Worm (Caenorhabditis elegans) whole organism, young adult: ENCODE results near the gene T05C12.4.

ENCODE experiments used
- B0019.2 ChIP-seq: fragments of 200-800 bp; sonication (Bioruptor generic); conservative IDR thresholded peaks from 2 replicates; pipeline ENCODE4 v1.3.6; 2022; ENCODE audit warnings: missing genetic modification reagents, missing genetic modification characterization, missing compliant biosample characterization
- B0035.1 ChIP-seq: sonication (generic microtip); optimal IDR thresholded peaks from 2 replicates; lab custom pipeline; 2016; ENCODE audit warnings: missing genetic modification characterization, mild to moderate bottlenecking, missing compliant biosample characterization, missing genotype, missing genetic modification reagents
- C17E4.6 ChIP-seq: fragments of 200-800 bp; sonication (Bioruptor generic); IDR thresholded peaks from 2 replicates; pipeline ENCODE4 v1.3.6; 2022; ENCODE audit warnings: missing genetic modification reagents, missing genetic modification characterization, missing compliant biosample characterization
- F33H1.4 ChIP-seq: fragments of 200-800 bp; sonication (Bioruptor generic); IDR thresholded peaks from 2 replicates; pipeline ENCODE4 v1.3.6; 2022; ENCODE audit warnings: missing genetic modification reagents, missing genetic modification characterization, missing compliant biosample characterization
- F52B5.7 ChIP-seq: sonication (generic microtip); optimal IDR thresholded peaks from 2 replicates; lab custom pipeline; 2016; ENCODE audit warnings: mild to moderate bottlenecking, missing genetic modification characterization, missing compliant biosample characterization
- F57A8.1 ChIP-seq: fragments of 200-800 bp; sonication (Bioruptor generic); optimal IDR thresholded peaks from 2 replicates; lab custom pipeline; 2018; ENCODE audit warnings: mild to moderate bottlenecking, missing genetic modification characterization, moderate library complexity, missing compliant biosample characterization
- F57C9.4 ChIP-seq: sonication (generic microtip); optimal IDR thresholded peaks from 2 replicates; lab custom pipeline; 2017; ENCODE audit warnings: mild to moderate bottlenecking, missing genetic modification characterization, missing compliant biosample characterization
- Y67H2A.10 ChIP-seq: fragments of 200-800 bp; sonication (Bioruptor generic); conservative IDR thresholded peaks from 2 replicates; pipeline ENCODE4 v1.3.6; 2022; ENCODE audit warnings: missing genetic modification reagents, missing genetic modification characterization, missing compliant biosample characterization
- ama-1 ChIP-seq, 3 experiments: fragments of 150-350 bp in 1 of 3; sonication (generic microtip) in 2 of 3; optimal IDR thresholded peaks; 2 replicates each; lab custom pipeline; 2014 to 2018; ENCODE audit warnings: missing biosample characterization in 2 of 3, missing genetic modification characterization in 2 of 3, missing genetic modification reagents in 2 of 3
- aptf-2 ChIP-seq: fragments of 200-800 bp; sonication (Bioruptor generic); conservative IDR thresholded peaks from 2 replicates; pipeline ENCODE4 v1.3.6; 2022; ENCODE audit warnings: missing genetic modification reagents, missing genetic modification characterization, missing compliant biosample characterization
- attf-5 ChIP-seq: fragments of 200-800 bp; sonication (Bioruptor generic); optimal IDR thresholded peaks from 2 replicates; lab custom pipeline; 2018; ENCODE audit warnings: mild to moderate bottlenecking, missing genetic modification characterization, missing compliant biosample characterization
- ccch-3 ChIP-seq: fragments of 200-800 bp; sonication (Bioruptor generic); optimal IDR thresholded peaks from 2 replicates; lab custom pipeline; 2018; ENCODE audit warnings: mild to moderate bottlenecking, missing genetic modification characterization, missing compliant biosample characterization
- cebp-1 ChIP-seq, 2 experiments: fragments of 200-800 bp in 1 of 2; sonication (Bioruptor generic) in 1 of 2; sonication (generic microtip) in 1 of 2; IDR thresholded peaks in 1 of 2; optimal IDR thresholded peaks in 1 of 2; 2 replicates each; pipeline versions ENCODE4 v1.3.6 to Lab custom; 2017 to 2022; ENCODE audit warnings: missing compliant biosample characterization in 2 of 2, missing genetic modification characterization in 2 of 2, mild to moderate bottlenecking in 1 of 2, missing genetic modification reagents in 1 of 2, moderate library complexity in 1 of 2
- ceh-100 ChIP-seq: fragments of 200-800 bp; sonication (Bioruptor generic); IDR thresholded peaks from 2 replicates; pipeline ENCODE4 v1.3.6; 2022; ENCODE audit warnings: missing genetic modification reagents, missing genetic modification characterization, missing compliant biosample characterization
- ceh-79 ChIP-seq: sonication (generic microtip); optimal IDR thresholded peaks from 2 replicates; lab custom pipeline; 2017; ENCODE audit warnings: mild to moderate bottlenecking, missing genetic modification characterization, missing compliant biosample characterization
- die-1 ChIP-seq: sonication (generic microtip); optimal IDR thresholded peaks from 2 replicates; lab custom pipeline; 2016; ENCODE audit warnings: missing genotype, mild to moderate bottlenecking, missing genetic modification characterization, missing compliant biosample characterization
- dpl-1 ChIP-seq: fragments of 150-350 bp; optimal IDR thresholded peaks from 2 replicates; lab custom pipeline; 2014; ENCODE audit warnings: missing biosample characterization, missing genetic modification reagents, missing genetic modification characterization
- efl-1 ChIP-seq: fragments of 150-350 bp; optimal IDR thresholded peaks from 2 replicates; lab custom pipeline; 2014; ENCODE audit warnings: missing biosample characterization, missing genetic modification reagents, missing genetic modification characterization
- egl-18 ChIP-seq: fragments of 200-800 bp; sonication (Bioruptor generic); IDR thresholded peaks from 2 replicates; pipeline ENCODE4 v1.3.6; 2022; ENCODE audit warnings: missing genetic modification reagents, missing genetic modification characterization, missing compliant biosample characterization
- ekl-4 ChIP-seq: fragments of 200-800 bp; sonication (Bioruptor generic); IDR thresholded peaks from 2 replicates; pipeline ENCODE4 v1.3.6; 2022; ENCODE audit warnings: missing genetic modification reagents, missing genetic modification characterization, missing compliant biosample characterization
- hmg-20 ChIP-seq: fragments of 200-800 bp; sonication (Bioruptor generic); IDR thresholded peaks from 2 replicates; pipeline ENCODE4 v1.3.6; 2022; ENCODE audit warnings: missing genetic modification reagents, missing genetic modification characterization, missing compliant biosample characterization
- hrde-1 ChIP-seq: sonication (generic microtip); optimal IDR thresholded peaks from 2 replicates; lab custom pipeline; 2016; ENCODE audit warnings: missing genetic modification characterization, mild to moderate bottlenecking, missing compliant biosample characterization, moderate library complexity, missing genotype, missing genetic modification reagents, borderline replicate concordance
- hsf-1 ChIP-seq: fragments of 200-800 bp; sonication (Bioruptor generic); IDR thresholded peaks from 2 replicates; pipeline ENCODE4 v1.3.6; 2022; ENCODE audit warnings: missing genetic modification reagents, missing genetic modification characterization, missing compliant biosample characterization
- lag-1 ChIP-seq: fragments of 200-800 bp; sonication (Bioruptor generic); IDR thresholded peaks from 2 replicates; pipeline ENCODE4 v1.3.6; 2022; ENCODE audit warnings: missing genetic modification reagents, missing genetic modification characterization, missing compliant biosample characterization
- let-607 ChIP-seq, 2 experiments: fragments of 200-800 bp in 1 of 2; sonication (Bioruptor generic) in 1 of 2; sonication (generic microtip) in 1 of 2; optimal IDR thresholded peaks; 2 replicates each; lab custom pipeline; 2016 to 2018; ENCODE audit warnings: mild to moderate bottlenecking in 2 of 2, missing compliant biosample characterization in 2 of 2, missing genetic modification characterization in 2 of 2, moderate library complexity in 2 of 2, missing genotype in 1 of 2
- lin-35 ChIP-seq, 3 experiments: fragments of 150-350 bp in 2 of 3; sonication (generic microtip) in 1 of 3; optimal IDR thresholded peaks; 2 replicates each; lab custom pipeline; 2014 to 2018; ENCODE audit warnings: missing biosample characterization in 3 of 3, missing genetic modification characterization in 3 of 3, missing genetic modification reagents in 3 of 3
- lin-40 ChIP-seq: sonication (generic microtip); optimal IDR thresholded peaks from 2 replicates; lab custom pipeline; 2016; ENCODE audit warnings: missing genetic modification characterization, mild to moderate bottlenecking, missing compliant biosample characterization, missing genotype, missing genetic modification reagents
- lir-1 ChIP-seq: fragments of 200-800 bp; sonication (Bioruptor generic); conservative IDR thresholded peaks from 2 replicates; pipeline ENCODE4 v1.3.6; 2022; ENCODE audit warnings: missing genetic modification reagents, missing genetic modification characterization, missing compliant biosample characterization
- lsl-1 ChIP-seq: fragments of 200-800 bp; sonication (Bioruptor generic); optimal IDR thresholded peaks from 2 replicates; lab custom pipeline; 2018; ENCODE audit warnings: mild to moderate bottlenecking, missing genetic modification characterization, moderate library complexity, missing compliant biosample characterization
- mxl-1 ChIP-seq: sonication (generic microtip); optimal IDR thresholded peaks from 2 replicates; lab custom pipeline; 2016; ENCODE audit warnings: missing genetic modification characterization, missing compliant biosample characterization
- nfyb-1 ChIP-seq: fragments of 200-800 bp; sonication (Bioruptor generic); IDR thresholded peaks from 2 replicates; pipeline ENCODE4 v1.3.6; 2022; ENCODE audit warnings: missing genetic modification reagents, missing genetic modification characterization, missing compliant biosample characterization
- nhr-120 ChIP-seq: fragments of 200-800 bp; sonication (Bioruptor generic); IDR thresholded peaks from 2 replicates; pipeline ENCODE4 v1.3.6; 2022; ENCODE audit warnings: missing genetic modification characterization, missing compliant biosample characterization
- nhr-27 ChIP-seq: fragments of 200-800 bp; sonication (Bioruptor generic); optimal IDR thresholded peaks from 2 replicates; lab custom pipeline; 2018; ENCODE audit warnings: mild to moderate bottlenecking, missing genetic modification characterization, moderate library complexity, missing compliant biosample characterization
- pbrm-1 ChIP-seq: fragments of 200-800 bp; sonication (Bioruptor generic); IDR thresholded peaks from 2 replicates; pipeline ENCODE4 v1.3.6; 2022; ENCODE audit warnings: missing genetic modification reagents, missing genetic modification characterization, missing compliant biosample characterization
- pha-4 ChIP-seq: fragments of 150-350 bp; sonication (generic microtip); optimal IDR thresholded peaks from 2 replicates; lab custom pipeline; 2014; ENCODE audit warnings: missing biosample characterization, missing genetic modification reagents, missing genetic modification characterization
- sea-2 ChIP-seq: fragments of 200-800 bp; sonication (Bioruptor generic); IDR thresholded peaks from 2 replicates; pipeline ENCODE4 v1.3.6; 2022; ENCODE audit warnings: missing genetic modification characterization, missing compliant biosample characterization
- snpc-4 ChIP-seq, 5 experiments: fragments of 150-350 bp in 1 of 5; sonication (generic microtip) in 4 of 5; optimal IDR thresholded peaks; 2 replicates each; lab custom pipeline; 2014 to 2018; ENCODE audit warnings: missing genetic modification characterization in 5 of 5, missing biosample characterization in 3 of 5, antibody characterized with exemption in 2 of 5, mild to moderate bottlenecking in 2 of 5, missing compliant biosample characterization in 2 of 5, missing genotype in 2 of 5, moderate library complexity in 2 of 5, missing genetic modification reagents in 1 of 5
- tbp1 ChIP-seq: fragments of 200-800 bp; sonication (Bioruptor generic); optimal IDR thresholded peaks from 2 replicates; lab custom pipeline; 2018; ENCODE audit warnings: mild to moderate bottlenecking, missing genetic modification characterization, missing compliant biosample characterization
- zim-3 ChIP-seq: sonication (generic microtip); optimal IDR thresholded peaks from 2 replicates; lab custom pipeline; 2017; ENCODE audit warnings: mild to moderate bottlenecking, missing genetic modification characterization, moderate library complexity, missing compliant biosample characterization
- ztf-25 ChIP-seq: fragments of 200-800 bp; sonication (Bioruptor generic); IDR thresholded peaks from 2 replicates; pipeline ENCODE4 v1.3.6; 2022; ENCODE audit warnings: missing genetic modification reagents, missing genetic modification characterization, missing compliant biosample characterization
- ztf-28 ChIP-seq: fragments of 200-800 bp; sonication (Bioruptor generic); IDR thresholded peaks from 2 replicates; pipeline ENCODE4 v1.3.6; 2022; ENCODE audit warnings: missing genetic modification reagents, missing genetic modification characterization, missing compliant biosample characterization
- ztf-3 ChIP-seq: fragments of 200-800 bp; sonication (Bioruptor generic); optimal IDR thresholded peaks from 2 replicates; lab custom pipeline; 2018; ENCODE audit warnings: mild to moderate bottlenecking, missing genetic modification characterization, missing compliant biosample characterization

Gene T05C12.4

DNA sequence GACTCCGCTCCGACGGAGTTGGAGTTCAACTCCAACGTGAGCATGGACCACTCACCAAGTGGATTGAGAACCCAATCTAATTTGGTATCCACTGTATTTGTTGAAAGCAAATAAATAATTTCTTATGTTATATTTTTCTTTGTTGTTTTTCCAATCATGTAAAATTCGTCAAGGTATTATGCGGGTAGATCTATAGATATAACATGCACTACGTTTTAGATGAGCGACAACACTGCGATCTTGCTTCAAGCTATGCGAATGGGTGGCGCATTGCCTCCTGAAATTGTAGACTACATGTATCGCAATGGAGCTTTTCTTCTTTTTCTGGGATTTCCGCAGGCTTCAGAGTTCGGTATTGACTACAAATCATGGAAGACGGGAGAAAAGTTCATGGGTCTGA, 35.6 kb downstream of the T05C12.4 start, which contains the start of gene F10B5.2 (continued):
- peak; percentile 3 for TF ChIP-seq dpl-1 (GFP tag; lab: Kevin White, UChicago)
- no peak for TF ChIP-seq mxl-1 (tag; lab: Kevin White, UChicago)
- TF ChIP-seq ztf-25 (GFP tag; lab: Robert Waterston, UW) = 0 out of 2 replicates have a peak, but pooled peaks have one; percentile 29
- no peak for TF ChIP-seq let-607 (tag; optimal IDR thresholded peaks at IDR 0.05; lab: Kevin White, UChicago)
- TF ChIP-seq F57A8.1 = peak; percentile 7
- peak; percentile 66; the same call in 1 of the 2 replicates for TF ChIP-seq hsf-1
- no peak for TF ChIP-seq ztf-3 (GFP tag; lab: Kevin White, UChicago)
- TF ChIP-seq ceh-100 = peak; percentile 22; the same call in 1 of the 2 replicates
- no peak for TF ChIP-seq attf-5
- TF ChIP-seq hrde-1 = peak; percentile 37
- peak; percentile 34 for TF ChIP-seq lsl-1 (GFP tag; lab: Kevin White, UChicago)

DNA sequence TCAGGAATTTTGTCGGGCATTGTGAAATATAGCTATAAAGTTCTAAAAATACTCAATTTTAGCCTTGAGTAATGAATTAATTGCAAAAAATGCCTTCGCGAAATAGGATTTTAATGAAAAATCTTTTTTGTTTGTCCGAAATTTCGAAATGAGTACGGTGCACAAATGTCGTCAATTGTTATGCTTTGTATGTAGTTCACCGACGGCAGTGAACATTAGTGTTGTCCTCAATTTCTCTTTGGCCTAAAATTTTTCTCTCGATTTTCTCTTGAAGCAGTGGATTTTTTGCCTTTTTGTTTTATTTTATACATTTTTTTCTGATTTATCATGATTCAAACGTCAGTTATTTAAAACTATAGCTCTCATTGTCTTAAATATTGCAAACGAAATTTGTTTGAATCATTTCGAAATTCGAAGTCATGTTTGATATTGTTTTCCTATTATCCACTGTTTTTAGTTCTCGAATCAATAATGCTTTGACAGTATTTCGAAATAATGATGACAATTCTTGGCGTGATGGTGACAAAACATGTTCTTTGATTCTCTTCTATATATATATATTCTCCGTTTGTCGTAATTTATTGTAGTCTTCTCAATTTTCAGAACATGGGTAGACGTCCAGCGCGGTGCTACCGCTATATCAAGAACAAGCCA, 36.8 kb downstream of the T05C12.4 start, which contains the start of the genes ints-11 and rpl-10:
TSS of gene ints-11 (minus strand) at position 201 of the 654 bp plus-strand sequence.
TSS of gene rpl-10 (plus strand) at position 604 of the 654 bp plus-strand sequence.
- TF ChIP-seq efl-1 (no peak), F33H1.4 (GFP tag; lab: Robert Waterston, UW) (peak; percentile 67), ekl-4 (GFP tag; lab: Robert Waterston, UW) (no peak), ceh-79 (tag; lab: Kevin White, UChicago) (no peak), zim-3 (tag; lab: Kevin White, UChicago) (no peak), aptf-2 (no peak), B0035.1 (tag; lab: Kevin White, UChicago) (no peak), pha-4 (tag; lab: Kevin White, UChicago) (peak; percentile 30), hmg-20 (no peak), attf-5 (peak; percentile 29), F52B5.7 (tag; lab: Kevin White, UChicago) (no peak), lin-35 (GFP tag; optimal IDR thresholded peaks at IDR 0.05; lab: Kevin White, UChicago) (peak in 1 of 3 experiments; percentile 18), snpc-4 (GFP tag; optimal IDR thresholded peaks at IDR 0.05; lab: Kevin White, UChicago) (no peak), snpc-4 (tag; optimal IDR thresholded peaks at IDR 0.05; lab: Kevin White, UChicago) (peak in 1 of 4 experiments; percentile 47), lsl-1 (GFP tag; lab: Kevin White, UChicago) (peak; percentile 15), egl-18 (GFP tag; lab: Robert Waterston, UW) (no peak), lir-1 (GFP tag; lab: Robert Waterston, UW) (no peak), ztf-28 (GFP tag; lab: Robert Waterston, UW) (no peak), cebp-1 (GFP tag; IDR thresholded peaks at IDR 0.05; lab: Robert Waterston, UW) (no peak), cebp-1 (tag; optimal IDR thresholded peaks at IDR 0.05; lab: Kevin White, UChicago) (peak; percentile 55), Y67H2A.10 (GFP tag; lab: Robert Waterston, UW) (no peak), lin-40 (tag; lab: Kevin White, UChicago) (no peak), pbrm-1 (GFP tag; lab: Robert Waterston, UW) (no peak), lag-1 (GFP tag; lab: Robert Waterston, UW) (no peak)

DNA sequence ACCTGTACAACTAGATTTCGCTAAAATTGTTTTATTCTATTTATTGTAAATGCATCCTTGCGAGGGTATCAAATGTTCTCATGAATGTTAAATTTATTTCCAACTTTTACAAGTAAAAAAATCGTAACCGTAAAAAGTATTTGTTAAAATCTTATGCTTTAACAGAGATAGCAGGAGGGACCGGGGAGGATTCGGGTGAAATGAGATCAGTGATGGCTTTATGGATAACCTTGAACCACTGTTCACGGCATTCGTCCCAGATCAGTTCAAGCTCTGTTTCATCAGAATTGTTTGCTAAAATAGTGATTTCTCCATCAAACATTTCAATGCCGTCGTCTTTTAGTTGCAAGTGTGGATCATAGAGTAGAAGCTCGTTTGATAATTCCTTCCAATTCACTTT, 39.0 kb downstream of the T05C12.4 start:
- TF ChIP-seq F57C9.4 (tag; lab: Kevin White, UChicago) (no peak), lin-40 (tag; lab: Kevin White, UChicago) (no peak), nfyb-1 (GFP tag; lab: Robert Waterston, UW) (peak; percentile 57; the same call in 1 of the 2 replicates), B0019.2 (GFP tag; lab: Robert Waterston, UW) (0 out of 2 replicates have a peak, but pooled peaks have one; percentile 7), nhr-120 (GFP tag; lab: Robert Waterston, UW) (no peak), C17E4.6 (no peak), nhr-27 (tag; lab: Kevin White, UChicago) (peak; percentile 11), ekl-4 (GFP tag; lab: Robert Waterston, UW) (0 out of 2 replicates have a peak, but pooled peaks have one; percentile 29), attf-5 (no peak), ama-1 (optimal IDR thresholded peaks at IDR 0.05; lab: Kevin White, UChicago) (no peak), ama-1 (GFP tag; optimal IDR thresholded peaks at IDR 0.05; lab: Kevin White, UChicago) (peak in 1 of 2 experiments; percentile 31), pbrm-1 (GFP tag; lab: Robert Waterston, UW) (0 out of 2 replicates have a peak, but pooled peaks have one; percentile 37), sea-2 (GFP tag; lab: Robert Waterston, UW) (no peak), die-1 (tag; lab: Kevin White, UChicago) (peak; percentile 16), ccch-3 (GFP tag; lab: Kevin White, UChicago) (no peak), tbp1 (GFP tag; lab: Kevin White, UChicago) (peak; percentile 15)
